Fruit fly (Drosophila melanogaster) whole organism, embryonic: Measurements from ENCODE around the gene CG31219.

Source experiments
- ATbp ChIP-seq: fragments of 200-800 bp; sonication (Bioruptor generic); optimal IDR thresholded peaks from 2 replicates; lab custom pipeline; 2017; ENCODE audit warnings: missing biosample characterization, mild to moderate bottlenecking, missing genetic modification characterization, missing genetic modification reagents
- B-H1 ChIP-seq: fragments of 200-800 bp; sonication (Bioruptor generic); IDR thresholded peaks from 3 replicates; pipeline ENCODE4 v1.3.6; 2022; ENCODE audit warnings: missing biosample characterization, missing genetic modification characterization
- Bgb ChIP-seq: fragments of 200-800 bp; sonication (Bioruptor generic); IDR thresholded peaks from 2 replicates; pipeline ENCODE4 v1.3.6; 2022; ENCODE audit warnings: missing biosample characterization, missing genetic modification characterization; ENCODE audit not compliant: partially characterized antibody
- Bteb2 ChIP-seq: fragments of 200-800 bp; sonication (Bioruptor generic); optimal IDR thresholded peaks from 2 replicates; lab custom pipeline; 2016; ENCODE audit warnings: missing biosample characterization, missing genetic modification characterization
- CG10321 ChIP-seq: fragments of 200-800 bp; sonication (Bioruptor generic); IDR thresholded peaks from 2 replicates; pipeline ENCODE4 v1.3.6; 2022; ENCODE audit warnings: missing biosample characterization, missing genetic modification characterization
- CG10654 ChIP-seq: fragments of 200-800 bp; sonication (Bioruptor generic); optimal IDR thresholded peaks from 2 replicates; lab custom pipeline; 2016; ENCODE audit warnings: missing biosample characterization, missing genetic modification characterization
- CG12744 ChIP-seq: fragments of 200-800 bp; sonication (Bioruptor generic); optimal IDR thresholded peaks from 2 replicates; lab custom pipeline; 2016; ENCODE audit warnings: missing biosample characterization, missing genetic modification characterization
- CG12942 ChIP-seq: fragments of 200-800 bp; sonication (Bioruptor generic); optimal IDR thresholded peaks from 3 replicates; lab custom pipeline; 2016; ENCODE audit warnings: missing biosample characterization, missing genetic modification characterization
- CG13624 ChIP-seq: fragments of 200-800 bp; sonication (Bioruptor generic); optimal IDR thresholded peaks from 2 replicates; lab custom pipeline; 2016; ENCODE audit warnings: missing biosample characterization, missing genetic modification characterization
- CG13894 ChIP-seq: fragments of 200-800 bp; sonication (Bioruptor generic); optimal IDR thresholded peaks from 3 replicates; lab custom pipeline; 2018; ENCODE audit warnings: missing biosample characterization, mild to moderate bottlenecking, missing genetic modification characterization, moderate library complexity
- CG14860 ChIP-seq: fragments of 200-800 bp; sonication (Bioruptor generic); IDR thresholded peaks from 3 replicates; pipeline ENCODE4 v1.3.6; 2022; ENCODE audit warnings: missing biosample characterization, missing genetic modification characterization; ENCODE audit not compliant: partially characterized antibody
- CG2712 ChIP-seq: fragments of 200-800 bp; optimal IDR thresholded peaks from 3 replicates; lab custom pipeline; 2019; ENCODE audit warnings: missing biosample characterization, mild to moderate bottlenecking, missing genetic modification characterization, moderate library complexity
- CG34376 ChIP-seq: fragments of 200-800 bp; sonication (Bioruptor generic); optimal IDR thresholded peaks from 2 replicates; lab custom pipeline; 2018; ENCODE audit warnings: missing biosample characterization, mild to moderate bottlenecking, missing genetic modification characterization
- CG6175 ChIP-seq: fragments of 200-800 bp; sonication (Bioruptor generic); IDR thresholded peaks from 3 replicates; pipeline ENCODE4 v1.3.6; 2022; ENCODE audit warnings: missing biosample characterization, missing genetic modification characterization
- CG6654 ChIP-seq: fragments of 200-800 bp; sonication (Bioruptor generic); optimal IDR thresholded peaks from 2 replicates; lab custom pipeline; 2017; ENCODE audit warnings: missing biosample characterization, mild to moderate bottlenecking, missing genetic modification characterization
- CG7839 ChIP-seq: fragments of 200-800 bp; sonication (Bioruptor generic); optimal IDR thresholded peaks from 3 replicates; lab custom pipeline; 2018; ENCODE audit warnings: missing biosample characterization, mild to moderate bottlenecking, missing genetic modification characterization, moderate library complexity
- CG8765 ChIP-seq: fragments of 200-800 bp; sonication (Bioruptor generic); IDR thresholded peaks from 2 replicates; pipeline ENCODE4 v1.3.6; 2022; ENCODE audit warnings: missing biosample characterization, missing genetic modification characterization
- CG9876 ChIP-seq: fragments of 200-800 bp; sonication (Bioruptor generic); optimal IDR thresholded peaks from 2 replicates; lab custom pipeline; 2016; ENCODE audit warnings: missing biosample characterization, missing genetic modification characterization
- Camta ChIP-seq: fragments of 200-800 bp; sonication (Bioruptor generic); optimal IDR thresholded peaks from 2 replicates; lab custom pipeline; 2016; ENCODE audit warnings: missing biosample characterization, missing genetic modification characterization
- Dbx ChIP-seq: fragments of 200-800 bp; sonication (Bioruptor generic); IDR thresholded peaks from 3 replicates; pipeline ENCODE4 v1.3.6; 2022; ENCODE audit warnings: missing biosample characterization, missing genetic modification characterization
- Eip74EF ChIP-seq, 2 experiments: fragments of 200-800 bp in 1 of 2; fragments of >200 bp in 1 of 2; sonication (Bioruptor generic) in 1 of 2; optimal IDR thresholded peaks; 2 replicates each; lab custom pipeline; 2017 to 2019; ENCODE audit warnings: missing biosample characterization in 2 of 2, missing genetic modification characterization in 2 of 2, mild to moderate bottlenecking in 1 of 2, moderate library complexity in 1 of 2
- Jarid2 ChIP-seq: fragments of 200-800 bp; sonication (Bioruptor generic); optimal IDR thresholded peaks from 3 replicates; lab custom pipeline; 2017; ENCODE audit warnings: mild to moderate bottlenecking, missing biosample characterization, missing genetic modification reagents, missing genetic modification characterization
- MESR4 ChIP-seq: fragments of 200-800 bp; sonication (Bioruptor generic); optimal IDR thresholded peaks from 2 replicates; lab custom pipeline; 2018; ENCODE audit warnings: missing biosample characterization, mild to moderate bottlenecking, missing genetic modification characterization, moderate library complexity
- Med ChIP-seq: fragments of 200-800 bp; sonication (Bioruptor generic); peaks from one replicate; lab custom pipeline; 2016; ENCODE audit warnings: missing biosample characterization, missing genetic modification characterization, mild to moderate bottlenecking, inconsistent platforms, moderate library complexity
- NfI ChIP-seq: fragments of 200-800 bp; sonication (Bioruptor generic); optimal IDR thresholded peaks from 3 replicates; lab custom pipeline; 2018; ENCODE audit warnings: missing biosample characterization, mild to moderate bottlenecking, missing genetic modification characterization, moderate library complexity
- PHDP ChIP-seq: fragments of 200-800 bp; sonication (Bioruptor generic); optimal IDR thresholded peaks from 3 replicates; lab custom pipeline; 2018; ENCODE audit warnings: missing biosample characterization, mild to moderate bottlenecking, missing genetic modification characterization, moderate library complexity
- Pdp1 ChIP-seq, 2 experiments: fragments of 200-800 bp; sonication (Bioruptor generic); optimal IDR thresholded peaks; 3 replicates each; lab custom pipeline; 2016; ENCODE audit warnings: missing biosample characterization in 2 of 2, missing genetic modification characterization in 2 of 2, mild to moderate bottlenecking in 1 of 2, moderate library complexity in 1 of 2
- Rfx ChIP-seq: fragments of 200-800 bp; sonication (Bioruptor generic); IDR thresholded peaks from 2 replicates; pipeline ENCODE4 v1.3.6; 2022; ENCODE audit warnings: missing biosample characterization, missing genetic modification characterization
- Taf1 ChIP-seq: fragments of 200-800 bp; sonication (Bioruptor generic); IDR thresholded peaks from 2 replicates; pipeline ENCODE4 v1.3.6; 2022; ENCODE audit warnings: missing biosample characterization, missing genetic modification characterization
- abd-A ChIP-seq: fragments of 200-800 bp; sonication (Bioruptor generic); optimal IDR thresholded peaks from 3 replicates; lab custom pipeline; 2019; ENCODE audit warnings: missing biosample characterization, mild to moderate bottlenecking, missing genetic modification characterization, moderate library complexity
- ash1 ChIP-seq: fragments of 200-800 bp; sonication (Bioruptor generic); optimal IDR thresholded peaks from 2 replicates; lab custom pipeline; 2018; ENCODE audit warnings: missing biosample characterization, mild to moderate bottlenecking, missing genetic modification characterization
- dimm ChIP-seq: fragments of 200-800 bp; sonication (Bioruptor generic); IDR thresholded peaks from 2 replicates; pipeline ENCODE4 v1.3.6; 2022; ENCODE audit warnings: missing biosample characterization, missing genetic modification characterization
- dpn ChIP-seq, 2 experiments: fragments of 200-800 bp; sonication (Bioruptor generic); optimal IDR thresholded peaks; 3 replicates each; lab custom pipeline; 2016; ENCODE audit warnings: missing biosample characterization in 2 of 2, missing genetic modification characterization in 2 of 2
- exex ChIP-seq: fragments of 200-800 bp; sonication (Bioruptor generic); optimal IDR thresholded peaks from 4 replicates; lab custom pipeline; 2018; ENCODE audit warnings: missing biosample characterization, mild to moderate bottlenecking, missing genetic modification characterization, moderate library complexity
- gce ChIP-seq: fragments of 200-800 bp; sonication (Bioruptor generic); IDR thresholded peaks from 3 replicates; pipeline ENCODE4 v1.3.6; 2022; ENCODE audit warnings: missing biosample characterization, missing genetic modification characterization
- gem ChIP-seq: fragments of 200-800 bp; sonication (Bioruptor generic); optimal IDR thresholded peaks from 2 replicates; lab custom pipeline; 2019; ENCODE audit warnings: missing biosample characterization, mild to moderate bottlenecking, missing genetic modification characterization, moderate library complexity
- inv ChIP-seq: fragments of 200-800 bp; sonication (Bioruptor generic); IDR thresholded peaks from 2 replicates; pipeline ENCODE4 v1.3.6; 2022; ENCODE audit warnings: missing biosample characterization, missing genetic modification characterization; ENCODE audit not compliant: partially characterized antibody
- jigr1 ChIP-seq: fragments of 200-800 bp; sonication (Bioruptor generic); IDR thresholded peaks from 3 replicates; pipeline ENCODE4 v1.3.6; 2022; ENCODE audit warnings: missing biosample characterization, missing genetic modification characterization
- lola ChIP-seq, 3 experiments: fragments of >200 bp in 2 of 3; fragments of 200-800 bp in 1 of 3; sonication (Bioruptor generic) in 1 of 3; optimal IDR thresholded peaks; 2 replicates each; lab custom pipeline; 2017 to 2019; ENCODE audit warnings: missing biosample characterization in 3 of 3, missing genetic modification characterization in 3 of 3, mild to moderate bottlenecking in 1 of 3, moderate library complexity in 1 of 3
- nerfin-1 ChIP-seq: fragments of 200-800 bp; sonication (Bioruptor generic); optimal IDR thresholded peaks from 3 replicates; lab custom pipeline; 2019; ENCODE audit warnings: missing biosample characterization, mild to moderate bottlenecking, missing genetic modification characterization, moderate library complexity
- nmo ChIP-seq: fragments of 200-800 bp; sonication (Bioruptor generic); optimal IDR thresholded peaks from 2 replicates; lab custom pipeline; 2018; ENCODE audit warnings: missing biosample characterization, mild to moderate bottlenecking, missing genetic modification characterization, moderate library complexity
- org-1 ChIP-seq: fragments of 200-800 bp; sonication (Bioruptor generic); optimal IDR thresholded peaks from 2 replicates; lab custom pipeline; 2017; ENCODE audit warnings: missing biosample characterization, missing genetic modification characterization
- row ChIP-seq: fragments of 200-800 bp; sonication (Bioruptor generic); IDR thresholded peaks from 3 replicates; pipeline ENCODE4 v1.3.6; 2022; ENCODE audit warnings: missing biosample characterization, missing genetic modification characterization
- sd ChIP-seq: fragments of 200-800 bp; sonication (Bioruptor generic); optimal IDR thresholded peaks from 3 replicates; lab custom pipeline; 2018; ENCODE audit warnings: missing biosample characterization, mild to moderate bottlenecking, missing genetic modification characterization, moderate library complexity
- so ChIP-seq: fragments of 200-800 bp; sonication (Bioruptor generic); IDR thresholded peaks from 3 replicates; pipeline ENCODE4 v1.3.6; 2022; ENCODE audit warnings: missing biosample characterization, missing genetic modification characterization
- z ChIP-seq: fragments of 200-800 bp; sonication (Bioruptor generic); IDR thresholded peaks from 3 replicates; pipeline ENCODE4 v1.3.6; 2022; ENCODE audit warnings: missing biosample characterization, missing genetic modification characterization
- zen ChIP-seq: fragments of 200-800 bp; sonication (Bioruptor generic); optimal IDR thresholded peaks from 3 replicates; lab custom pipeline; 2018; ENCODE audit warnings: missing biosample characterization, mild to moderate bottlenecking, missing genetic modification characterization, moderate library complexity

Gene CG31219

dm6 chr3R:19625300-19626230 lies 25.3 kb upstream of the CG31219 start (continued):
- no peak for TF ChIP-seq nmo (GFP tag; lab: Kevin White, UChicago)
- no peak for TF ChIP-seq gem
- TF ChIP-seq CG6175 (GFP tag; lab: Robert Waterston, UW) = 0 out of 3 replicates have a peak, but pooled peaks have one; percentile 56
- TF ChIP-seq CG6654 (GFP tag; lab: Kevin White, UChicago) = no peak
- TF ChIP-seq z (GFP tag; lab: Robert Waterston, UW) = no peak
- no peak for TF ChIP-seq Eip74EF (GFP tag; optimal IDR thresholded peaks at IDR 0.05; lab: Kevin White, UChicago)
- no peak for TF ChIP-seq CG12942 (GFP tag; lab: Kevin White, UChicago)
- no peak for TF ChIP-seq dimm (GFP tag; lab: Robert Waterston, UW)
- no peak for TF ChIP-seq CG10321 (GFP tag; lab: Robert Waterston, UW)
- peak; percentile 98 for TF ChIP-seq CG13894
- no peak for TF ChIP-seq CG9876
- no peak for TF ChIP-seq CG12744 (GFP tag; lab: Kevin White, UChicago)
- peak; percentile 20 for TF ChIP-seq abd-A (tag; lab: Kevin White, UChicago)
- no peak for TF ChIP-seq Bteb2 (GFP tag; lab: Kevin White, UChicago)
- no peak for TF ChIP-seq B-H1
- TF ChIP-seq Med (GFP tag; lab: Kevin White, UChicago) = peak; percentile 0
- TF ChIP-seq CG34376 (GFP tag; lab: Kevin White, UChicago) = peak; percentile 2
- TF ChIP-seq CG13624 (GFP tag; lab: Kevin White, UChicago) = peak; percentile 0
- TF ChIP-seq inv (GFP tag; lab: Robert Waterston, UW) = no peak
- peak; percentile 12 for TF ChIP-seq sd (tag; lab: Kevin White, UChicago)
- no peak for TF ChIP-seq ash1 (GFP tag; lab: Kevin White, UChicago)
- TF ChIP-seq Pdp1 (GFP tag; optimal IDR thresholded peaks at IDR 0.05; lab: Kevin White, UChicago) = peak in 1 of 2 experiments; percentile 51
- no peak for TF ChIP-seq so (GFP tag; lab: Robert Waterston, UW)
- no peak for TF ChIP-seq gce (GFP tag; lab: Robert Waterston, UW)
- TF ChIP-seq CG7839 = no peak
- TF ChIP-seq Bgb (GFP tag; lab: Robert Waterston, UW) = no peak
- TF ChIP-seq jigr1 = no peak
- no peak for TF ChIP-seq row (GFP tag; lab: Robert Waterston, UW)
- TF ChIP-seq lola (GFP tag; optimal IDR thresholded peaks at IDR 0.05; lab: Kevin White, UChicago) = no peak
- 0 out of 3 replicates have a peak, but pooled peaks have one; percentile 20 for TF ChIP-seq Dbx (GFP tag; lab: Robert Waterston, UW)
- no peak for TF ChIP-seq Taf1 (GFP tag; lab: Robert Waterston, UW)
- no peak for TF ChIP-seq zen (tag; lab: Kevin White, UChicago)
- TF ChIP-seq CG8765 = no peak
- no peak for TF ChIP-seq CG2712 (tag; lab: Kevin White, UChicago)
- peak; percentile 26; the same call in 1 of the 2 replicates for TF ChIP-seq Rfx (GFP tag; lab: Robert Waterston, UW)

DNA sequence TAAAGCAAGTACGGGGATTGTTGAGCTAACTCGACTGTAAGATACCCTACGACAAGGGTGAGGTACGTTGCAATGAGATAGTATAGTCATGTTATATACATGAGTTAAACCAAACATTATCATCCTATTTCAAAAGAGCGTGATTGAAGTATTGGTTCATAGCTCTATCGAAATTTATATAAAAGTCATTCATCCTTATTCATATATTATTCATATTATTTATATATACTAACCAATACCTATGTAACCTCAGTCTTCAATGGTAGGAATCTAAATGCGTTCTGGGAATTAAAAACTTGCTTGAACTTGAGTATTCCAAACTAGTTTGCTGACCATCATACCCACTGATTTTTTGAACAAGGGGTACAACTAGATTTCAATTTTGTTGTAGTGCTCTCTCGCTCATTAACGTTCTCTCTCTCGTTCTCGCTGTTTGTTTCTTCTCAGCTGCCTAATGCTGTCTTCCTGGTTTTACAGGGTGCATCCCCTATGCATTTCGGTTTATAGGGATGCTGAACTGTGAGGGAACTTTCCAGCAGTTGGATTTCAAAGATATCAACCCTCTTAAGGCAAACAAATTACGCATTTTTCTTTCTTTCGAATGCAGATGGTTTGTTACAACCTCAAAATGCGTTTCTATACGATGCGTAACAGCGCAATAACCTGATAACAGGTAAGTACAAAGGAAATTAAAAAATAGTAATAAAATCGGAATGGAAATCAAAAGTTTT lies 22.9 kb upstream of the CG31219 start:
- TF ChIP-seq PHDP (tag; lab: Kevin White, UChicago) (no peak), ATbp (no peak), exex (tag; lab: Kevin White, UChicago) (no peak), NfI (peak; percentile 14), Jarid2 (GFP tag; lab: Kevin White, UChicago) (peak; percentile 40), MESR4 (GFP tag; lab: Kevin White, UChicago) (no peak), CG34376 (GFP tag; lab: Kevin White, UChicago) (no peak), CG14860 (GFP tag; lab: Robert Waterston, UW) (no peak), nerfin-1 (tag; lab: Kevin White, UChicago) (peak; percentile 44), CG10654 (GFP tag; lab: Kevin White, UChicago) (peak; percentile 52), org-1 (peak; percentile 14), Camta (GFP tag; lab: Kevin White, UChicago) (no peak), CG2712 (tag; lab: Kevin White, UChicago) (peak; percentile 75), dpn (GFP tag; optimal IDR thresholded peaks at IDR 0.05; lab: Kevin White, UChicago) (peak in 1 of 2 experiments; percentile 20)
